Fruit fly (Drosophila melanogaster): Measurements from ENCODE around the gene CG34258.

The CG34258 gene

DNA sequence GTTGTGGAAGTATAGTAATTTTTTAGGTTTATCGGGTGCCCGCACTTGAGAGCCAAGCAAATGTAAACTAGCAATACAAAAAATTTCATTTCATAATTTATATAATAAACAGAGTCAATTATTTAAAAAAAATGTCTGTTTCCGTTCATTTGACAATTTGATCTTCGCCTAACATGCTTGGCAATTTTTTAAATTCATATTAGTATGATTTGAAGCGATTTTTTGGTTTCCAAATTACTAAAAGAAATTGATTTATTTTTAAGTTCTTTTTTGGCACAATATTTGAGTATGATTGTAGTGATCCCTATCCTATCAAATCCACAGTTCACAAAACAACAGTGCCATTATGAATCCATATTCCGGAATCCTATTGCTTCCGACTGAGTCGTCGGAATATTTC, at the start of gene CG34258:
TSS of gene CG34258 (minus strand) at position 101 of the 400 bp plus-strand sequence.
- TF ChIP-seq CG8478 (optimal IDR thresholded peaks at IDR 0.05) (no peak), EcR (GFP tag; optimal IDR thresholded peaks at IDR 0.05) (no peak), psq (optimal IDR thresholded peaks at IDR 0.05) (no peak), pan (optimal IDR thresholded peaks at IDR 0.05) (no peak), usp (GFP tag; optimal IDR thresholded peaks at IDR 0.05) (no peak), Dll (optimal IDR thresholded peaks at IDR 0.05) (no peak)

DNA sequence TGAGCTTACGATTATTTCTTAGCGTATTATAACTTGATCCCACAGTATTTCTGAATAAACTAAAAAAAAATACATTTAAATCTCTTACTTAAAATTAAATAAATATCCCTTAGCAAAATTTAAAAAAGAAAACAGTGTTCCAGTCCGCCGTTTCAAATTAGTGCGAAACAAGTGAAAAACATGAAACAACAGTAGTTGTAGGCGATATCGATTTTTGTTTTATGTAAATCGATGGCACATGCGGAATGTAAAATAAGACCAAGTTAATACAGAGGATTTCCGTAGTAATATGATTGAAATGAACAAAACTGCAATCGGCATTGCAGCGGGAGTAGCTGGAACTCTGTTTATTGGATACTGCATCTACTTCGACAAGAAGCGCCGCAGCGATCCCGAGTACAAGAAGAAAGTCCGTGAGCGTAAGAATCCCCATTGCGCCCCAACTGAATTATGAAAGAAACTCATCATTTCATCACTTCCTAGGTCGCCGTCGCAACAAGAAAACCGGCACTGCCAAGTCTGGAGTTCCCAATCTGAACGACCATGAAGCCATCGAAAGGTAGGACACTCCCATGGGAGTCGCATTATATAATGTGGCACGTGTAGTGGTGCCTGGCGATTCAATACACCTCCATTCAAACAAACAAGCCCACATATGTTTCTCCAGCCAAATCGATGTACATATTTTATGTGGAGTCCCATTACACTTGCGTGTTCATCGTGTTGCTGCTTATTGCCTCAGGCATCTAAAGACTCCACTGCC, 49.3 kb upstream of the CG34258 start:
- TF ChIP-seq pan (optimal IDR thresholded peaks at IDR 0.05): no peak

DNA sequence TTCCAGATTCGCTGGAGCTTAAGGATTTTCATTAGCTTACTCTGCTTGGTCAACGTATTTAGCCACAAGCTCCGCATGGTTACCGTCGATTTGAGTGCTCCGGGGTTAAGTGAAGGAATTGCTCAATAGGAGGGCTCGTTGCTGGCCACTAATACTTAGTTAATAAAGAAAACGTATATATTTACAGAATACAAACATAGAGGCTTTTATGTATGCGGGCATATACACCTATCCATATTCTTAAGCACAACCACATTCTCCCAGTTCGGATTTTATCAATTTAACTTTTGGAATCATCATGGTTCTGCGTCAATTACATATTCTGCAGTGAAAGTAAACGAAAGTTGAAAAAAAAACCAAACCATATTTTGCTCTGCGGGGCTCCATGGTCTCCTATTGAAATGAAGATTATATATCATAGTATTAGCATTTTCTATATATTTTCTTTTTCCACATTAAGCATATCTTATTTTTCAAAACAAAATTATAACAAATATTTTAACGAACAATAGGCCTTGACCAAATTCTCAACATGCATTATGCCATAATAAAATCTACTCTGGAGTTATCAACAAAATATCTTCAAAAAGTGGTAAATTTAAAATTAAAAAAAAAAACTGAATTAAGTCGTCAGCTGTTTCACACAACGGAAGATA, 48.4 kb upstream of the CG34258 start, which contains the start of the genes Tom20 and Gabat:
TSS of gene Tom20 (plus strand) at position 564 of the 656 bp plus-strand sequence.
TSS of gene Gabat (minus strand) at position 606 of the 656 bp plus-strand sequence.
- TF ChIP-seq Dll (optimal IDR thresholded peaks at IDR 0.05) (no peak), psq (optimal IDR thresholded peaks at IDR 0.05) (no peak), CG8478 (optimal IDR thresholded peaks at IDR 0.05) (no peak), EcR (GFP tag; optimal IDR thresholded peaks at IDR 0.05) (no peak), usp (GFP tag; optimal IDR thresholded peaks at IDR 0.05) (no peak), pan (optimal IDR thresholded peaks at IDR 0.05) (no peak)

DNA sequence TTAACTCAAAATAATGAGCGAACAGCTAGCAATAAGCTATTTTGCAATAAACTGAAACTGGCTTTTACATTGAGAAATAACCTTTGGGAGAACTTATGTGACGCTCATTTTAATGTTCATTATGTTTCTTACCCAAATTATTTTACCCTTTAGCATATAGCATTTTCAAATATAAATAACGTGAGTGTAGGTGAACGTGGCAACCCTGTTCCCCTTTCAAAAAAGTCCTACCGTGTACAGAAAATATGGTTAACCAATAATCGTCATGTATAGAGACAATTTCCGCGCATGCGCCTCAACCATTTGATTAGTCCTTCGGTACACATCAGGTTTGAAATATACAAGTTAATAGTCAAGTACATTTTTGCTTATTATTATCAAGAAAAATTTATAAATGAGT, 42.2 kb upstream of the CG34258 start:
- TF ChIP-seq CG8478 (optimal IDR thresholded peaks at IDR 0.05) (no peak), psq (optimal IDR thresholded peaks at IDR 0.05) (no peak), usp (GFP tag; optimal IDR thresholded peaks at IDR 0.05) (no peak), Dll (optimal IDR thresholded peaks at IDR 0.05) (no peak), pan (optimal IDR thresholded peaks at IDR 0.05) (no peak), EcR (GFP tag; optimal IDR thresholded peaks at IDR 0.05) (no peak)

DNA sequence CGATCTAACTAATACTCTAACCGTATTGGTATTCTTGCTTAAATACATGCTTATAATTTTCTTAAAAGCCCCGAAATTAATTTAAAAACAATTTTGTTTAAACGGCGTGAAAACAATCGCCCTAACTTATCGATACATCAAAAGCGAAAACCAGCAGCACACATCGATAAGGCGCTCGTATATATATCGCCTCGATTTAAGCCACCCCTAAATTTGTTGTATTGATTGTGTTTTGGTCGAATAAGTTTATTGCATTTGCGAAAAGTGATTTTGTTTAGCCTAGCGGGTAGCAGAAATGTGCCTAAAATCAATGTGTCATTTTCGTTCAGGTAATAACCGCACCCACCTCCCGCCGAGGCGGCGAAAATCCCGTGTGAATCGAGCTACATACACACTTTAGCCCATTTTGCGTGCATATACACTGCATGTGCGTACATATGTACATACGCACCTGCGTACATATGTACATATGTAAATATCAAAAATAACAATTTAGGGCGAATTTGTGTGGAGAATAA, 40.0 kb upstream of the CG34258 start, which contains the start of the genes CG7646 and Nca:
TSS of gene CG7646 (plus strand) at position 174 of the 518 bp plus-strand sequence.
TSS of gene Nca (plus strand) at position 174 of the 518 bp plus-strand sequence.
- TF ChIP-seq CG8478 (optimal IDR thresholded peaks at IDR 0.05) (no peak), Dll (optimal IDR thresholded peaks at IDR 0.05) (no peak), EcR (GFP tag; optimal IDR thresholded peaks at IDR 0.05) (no peak), psq (optimal IDR thresholded peaks at IDR 0.05) (no peak), usp (GFP tag; optimal IDR thresholded peaks at IDR 0.05) (no peak), pan (optimal IDR thresholded peaks at IDR 0.05) (no peak)

DNA sequence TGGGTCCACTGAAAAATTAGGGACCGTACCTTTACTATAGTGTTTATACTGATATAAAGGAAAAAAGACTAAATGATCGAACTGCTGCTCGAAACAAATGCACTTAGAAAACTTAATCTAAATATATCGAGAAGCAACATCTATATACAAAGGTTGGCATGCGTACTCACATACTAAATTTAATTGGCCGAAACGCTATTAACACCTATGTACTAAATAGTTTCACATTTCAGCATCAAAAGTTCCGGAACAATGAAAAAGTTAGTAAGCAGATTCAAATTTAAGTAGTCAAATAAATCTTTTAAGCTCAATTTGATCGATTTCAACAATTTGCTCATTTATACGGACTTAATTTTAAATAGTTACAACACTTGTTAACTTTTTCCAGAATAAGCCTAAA, 39.4 kb upstream of the CG34258 start, which contains the start of gene fln:
TSS of gene fln (minus strand) at position 101 of the 400 bp plus-strand sequence.
- TF ChIP-seq Dll (optimal IDR thresholded peaks at IDR 0.05): no peak
- no peak for TF ChIP-seq psq (optimal IDR thresholded peaks at IDR 0.05)
- TF ChIP-seq pan (optimal IDR thresholded peaks at IDR 0.05): no peak

DNA sequence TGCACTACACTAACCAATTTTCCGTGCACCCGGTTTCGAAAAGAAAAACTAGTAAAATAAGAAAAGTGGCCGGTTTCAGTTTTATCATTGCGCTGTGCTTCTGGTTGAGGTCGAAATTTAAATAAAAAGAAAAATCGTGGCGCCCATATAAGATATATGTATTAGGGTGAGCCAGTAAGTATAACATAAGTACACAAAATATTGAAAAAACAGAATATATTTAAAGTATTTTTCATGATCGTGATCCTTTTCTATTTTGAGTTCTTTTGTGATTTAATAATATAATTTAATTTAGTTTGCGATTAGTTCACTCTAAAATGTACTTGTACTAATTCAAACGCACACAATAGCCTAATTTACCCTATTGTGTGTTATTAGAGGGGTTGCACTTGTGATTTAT, 37.1 kb upstream of the CG34258 start, which contains the start of gene Csas:
TSS of gene Csas (minus strand) at position 101 of the 400 bp plus-strand sequence.
- TF ChIP-seq CG8478 (optimal IDR thresholded peaks at IDR 0.05): no peak
- TF ChIP-seq EcR (GFP tag; optimal IDR thresholded peaks at IDR 0.05): no peak
- no peak for TF ChIP-seq usp (GFP tag; optimal IDR thresholded peaks at IDR 0.05)
- TF ChIP-seq psq (optimal IDR thresholded peaks at IDR 0.05): no peak
- no peak for TF ChIP-seq Dll (optimal IDR thresholded peaks at IDR 0.05)
- no peak for TF ChIP-seq pan (optimal IDR thresholded peaks at IDR 0.05)

DNA sequence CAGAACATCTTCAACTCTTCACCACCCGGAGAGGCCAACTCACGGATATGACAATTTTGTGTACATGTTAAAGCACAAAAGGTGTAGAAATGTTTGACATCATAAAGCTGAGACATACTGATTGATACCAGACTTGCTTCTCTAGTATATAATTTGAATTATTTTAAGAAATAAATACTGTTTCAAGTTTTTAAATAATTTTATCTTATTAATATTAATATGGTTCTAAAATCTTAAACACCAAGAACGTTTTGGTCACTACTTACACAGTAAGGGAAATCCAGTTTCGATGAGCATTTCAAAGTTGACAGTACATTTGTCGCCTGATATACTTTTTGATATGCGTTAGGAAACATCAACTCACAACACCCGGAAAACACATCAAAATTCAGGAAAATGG, 34.0 kb upstream of the CG34258 start, which contains the start of the genes hale and schuy:
TSS of gene hale (minus strand) at position 101 of the 400 bp plus-strand sequence.
TSS of gene schuy (plus strand) at position 326 of the 400 bp plus-strand sequence.
- TF ChIP-seq psq (optimal IDR thresholded peaks at IDR 0.05) (no peak), pan (optimal IDR thresholded peaks at IDR 0.05) (no peak), CG8478 (optimal IDR thresholded peaks at IDR 0.05) (no peak), Dll (optimal IDR thresholded peaks at IDR 0.05) (no peak), usp (GFP tag; optimal IDR thresholded peaks at IDR 0.05) (no peak), EcR (GFP tag; optimal IDR thresholded peaks at IDR 0.05) (no peak)

DNA sequence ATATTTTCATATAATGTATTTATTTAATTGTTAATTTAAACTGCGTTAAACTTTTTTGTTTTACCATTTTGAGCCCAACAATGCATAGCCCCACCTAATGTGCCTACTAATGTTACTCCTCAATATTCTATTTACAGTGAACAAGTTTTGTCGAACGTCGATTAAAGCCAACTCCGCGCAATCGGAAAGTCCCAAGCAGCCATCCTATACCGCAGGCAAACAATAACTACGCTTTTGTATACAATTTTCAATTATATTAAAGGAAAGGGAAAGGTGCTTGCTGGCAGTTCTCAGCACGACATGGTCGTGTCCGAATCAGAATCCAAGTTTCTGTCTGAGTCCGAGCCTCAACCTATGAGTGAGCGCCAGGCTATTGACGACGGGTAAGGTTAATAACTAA, 29.6 kb upstream of the CG34258 start, which contains the start of gene CG17732:
TSS of gene CG17732 (plus strand) at position 301 of the 400 bp plus-strand sequence.
- TF ChIP-seq pan (optimal IDR thresholded peaks at IDR 0.05) (no peak), CG8478 (optimal IDR thresholded peaks at IDR 0.05) (no peak), Dll (optimal IDR thresholded peaks at IDR 0.05) (no peak), EcR (GFP tag; optimal IDR thresholded peaks at IDR 0.05) (no peak), psq (optimal IDR thresholded peaks at IDR 0.05) (no peak), usp (GFP tag; optimal IDR thresholded peaks at IDR 0.05) (no peak)

DNA sequence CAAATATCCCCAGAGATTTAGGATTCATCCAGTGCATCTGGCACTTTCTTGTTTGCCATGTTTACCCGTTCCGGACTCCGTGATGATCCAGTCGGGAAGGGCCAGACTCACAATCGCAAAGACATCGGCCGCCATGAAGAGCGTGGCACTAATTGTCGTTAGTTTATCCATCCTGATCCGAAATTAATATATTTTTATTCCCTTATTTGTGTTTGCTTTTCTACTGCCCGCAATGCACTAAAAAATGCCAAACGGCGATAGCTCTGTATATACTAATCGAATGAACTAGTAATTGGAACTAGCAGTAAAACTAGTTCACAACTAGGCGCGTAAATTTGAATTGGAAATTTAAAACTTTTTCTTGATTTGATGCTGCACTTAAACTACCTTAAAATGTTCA, 27.8 kb upstream of the CG34258 start, which contains the start of gene CG14182:
TSS of gene CG14182 (minus strand) at position 221 of the 400 bp plus-strand sequence.
- no peak for TF ChIP-seq usp (GFP tag; optimal IDR thresholded peaks at IDR 0.05)
- no peak for TF ChIP-seq CG8478 (optimal IDR thresholded peaks at IDR 0.05)

DNA sequence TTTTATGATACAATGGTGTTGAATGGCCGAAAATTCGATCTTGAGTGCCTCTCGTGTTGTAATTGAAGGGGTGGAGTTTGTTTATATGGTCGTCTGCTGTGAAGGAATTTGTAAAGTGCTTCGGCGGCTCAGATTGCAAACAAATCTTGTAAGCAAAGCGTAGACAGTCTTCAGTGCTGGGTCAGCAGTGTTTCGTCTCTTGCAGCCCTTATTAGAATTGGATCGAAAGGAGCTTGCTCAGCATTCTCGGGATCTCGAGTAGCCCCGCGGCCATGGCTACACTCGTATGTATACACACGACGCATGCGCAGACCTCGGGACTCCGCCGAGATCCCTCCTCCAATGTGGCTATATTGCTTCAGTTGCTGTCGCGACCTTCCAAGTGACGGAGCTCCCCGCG, 26.3 kb upstream of the CG34258 start:
- TF ChIP-seq EcR (GFP tag; optimal IDR thresholded peaks at IDR 0.05): no peak
- TF ChIP-seq Dll (optimal IDR thresholded peaks at IDR 0.05): no peak
- no peak for TF ChIP-seq pan (optimal IDR thresholded peaks at IDR 0.05)
- TF ChIP-seq psq (optimal IDR thresholded peaks at IDR 0.05): no peak
- no peak for TF ChIP-seq CG8478 (optimal IDR thresholded peaks at IDR 0.05)
- TF ChIP-seq usp (GFP tag; optimal IDR thresholded peaks at IDR 0.05): no peak

Measured in whole organism.